Fruit fly (Drosophila melanogaster): ENCODE measurements around the gene GIIIspla2.

- TF ChIP-seq CG4496 (GFP tag; IDR thresholded peaks at IDR 0.05) (no peak), Pif1A (GFP tag; optimal IDR thresholded peaks at IDR 0.05) (no peak), EcR (GFP tag; optimal IDR thresholded peaks at IDR 0.05) (no peak), CG10348 (GFP tag; IDR thresholded peaks at IDR 0.05) (no peak), CG34367 (tag; optimal IDR thresholded peaks at IDR 0.05) (no peak), CG8159 (tag; optimal IDR thresholded peaks at IDR 0.05) (no peak), CG15710 (tag; optimal IDR thresholded peaks at IDR 0.05) (no peak), D1 (tag; optimal IDR thresholded peaks at IDR 0.05) (no peak), CG14655 (GFP tag; optimal IDR thresholded peaks at IDR 0.05) (no peak), Snoo (tag; optimal IDR thresholded peaks at IDR 0.05) (no peak), CG17806 (tag; optimal IDR thresholded peaks at IDR 0.05) (no peak)
These were observed 16.7 kb upstream of the GIIIspla2 start for dm6 chrX:8140707-8141106.
